Fruit fly (Drosophila melanogaster) whole organism, adult: ENCODE data around the gene CG12402.

ENCODE experiments used
- CG14711 ChIP-seq: fragments of 200-800 bp; sonication (Bioruptor generic); optimal IDR thresholded peaks from 2 replicates; lab custom pipeline; 2018; ENCODE audit warnings: missing biosample characterization, mild to moderate bottlenecking, missing genetic modification characterization, moderate library complexity
- CG1620 ChIP-seq: fragments of 200-800 bp; sonication (Bioruptor generic); optimal IDR thresholded peaks from 2 replicates; lab custom pipeline; 2016; ENCODE audit warnings: missing biosample characterization, missing genetic modification characterization
- CG33017 ChIP-seq: fragments of 200-800 bp; sonication (Bioruptor generic); optimal IDR thresholded peaks from 2 replicates; lab custom pipeline; 2018; ENCODE audit warnings: missing biosample characterization, mild to moderate bottlenecking, missing genetic modification characterization, moderate library complexity
- CG5204 ChIP-seq: fragments of 200-800 bp; sonication (Bioruptor generic); optimal IDR thresholded peaks from 2 replicates; lab custom pipeline; 2016; ENCODE audit warnings: missing biosample characterization, missing genetic modification characterization
- Clk ChIP-seq: fragments of 200-800 bp; sonication (Bioruptor generic); optimal IDR thresholded peaks from 2 replicates; lab custom pipeline; 2017; ENCODE audit warnings: missing biosample characterization, missing genetic modification characterization
- Mnt ChIP-seq: fragments of 200-800 bp; sonication (Bioruptor generic); optimal IDR thresholded peaks from 2 replicates; lab custom pipeline; 2016; ENCODE audit warnings: missing biosample characterization, mild to moderate bottlenecking, missing genetic modification characterization
- bab1 ChIP-seq: fragments of 200-800 bp; sonication (Bioruptor generic); optimal IDR thresholded peaks from 3 replicates; lab custom pipeline; 2019; ENCODE audit warnings: missing biosample characterization, mild to moderate bottlenecking, missing genetic modification characterization, moderate library complexity
- cnc ChIP-seq, 2 experiments: fragments of >200 bp; optimal IDR thresholded peaks; 2 replicates each; lab custom pipeline; 2017
- kay ChIP-seq: fragments of 200-800 bp; sonication (Bioruptor generic); peaks from one replicate; lab custom pipeline; 2016; ENCODE audit warnings: missing biosample characterization, missing genetic modification characterization, borderline replicate concordance
- pad ChIP-seq: fragments of 200-800 bp; sonication (Bioruptor generic); optimal IDR thresholded peaks from 3 replicates; lab custom pipeline; 2017; ENCODE audit warnings: missing biosample characterization, missing genetic modification characterization, mild to moderate bottlenecking, moderate library complexity, missing genetic modification reagents
- tj ChIP-seq: fragments of 200-800 bp; sonication (Bioruptor generic); optimal IDR thresholded peaks from 3 replicates; lab custom pipeline; 2017; ENCODE audit warnings: missing biosample characterization, mild to moderate bottlenecking, missing genetic modification characterization, moderate library complexity
- toe ChIP-seq: fragments of 200-800 bp; sonication (Bioruptor generic); optimal IDR thresholded peaks from 2 replicates; lab custom pipeline; 2016; ENCODE audit warnings: missing biosample characterization, missing genetic modification characterization

DNA sequence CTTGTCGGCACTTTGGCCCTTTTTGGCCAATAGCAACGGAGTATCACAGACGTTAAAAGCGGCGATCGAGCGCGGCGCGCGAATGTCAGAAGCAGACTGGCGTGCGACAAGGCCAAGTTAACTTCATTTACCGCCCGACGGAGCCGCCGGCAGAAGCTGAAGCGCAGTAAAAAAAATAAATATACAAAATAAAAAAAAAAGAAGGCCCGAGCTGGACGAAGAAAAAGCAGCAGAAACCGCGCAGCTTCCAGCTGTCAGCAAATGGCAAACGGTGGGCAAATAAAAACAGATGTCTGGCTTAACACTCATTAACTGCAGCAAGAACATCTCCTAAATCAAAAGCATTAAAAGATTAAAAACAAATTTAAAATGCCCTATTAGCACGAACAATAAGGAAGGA lies 23.9 kb upstream of the CG12402 start, which contains the start of gene CG14356:
- TF ChIP-seq Clk (GFP tag; lab: Kevin White, UChicago): no peak
- TF ChIP-seq bab1 (GFP tag; lab: Kevin White, UChicago): no peak
- no peak for TF ChIP-seq pad (GFP tag; lab: Kevin White, UChicago)
- TF ChIP-seq kay (GFP tag; lab: Kevin White, UChicago): no peak
- TF ChIP-seq CG1620 (GFP tag; lab: Kevin White, UChicago): no peak
- TF ChIP-seq cnc (optimal IDR thresholded peaks at IDR 0.05; lab: Kevin White, UChicago): no peak
- no peak for TF ChIP-seq CG33017 (tag; lab: Kevin White, UChicago)
- TF ChIP-seq toe (GFP tag; lab: Kevin White, UChicago): no peak
- TF ChIP-seq Mnt (GFP tag; lab: Kevin White, UChicago): no peak
- TF ChIP-seq tj (GFP tag; lab: Kevin White, UChicago): no peak
- TF ChIP-seq CG14711: no peak
- TF ChIP-seq CG5204 (GFP tag; lab: Kevin White, UChicago): no peak
